Worm (Caenorhabditis elegans) whole organism, L1 larva: ENCODE data around the gene C04G6.2.

ENCODE experiments used
- C04F5.9 ChIP-seq: sonication (generic microtip); optimal IDR thresholded peaks from 2 replicates; lab custom pipeline; 2016; ENCODE audit warnings: missing genetic modification characterization, missing compliant biosample characterization
- C34B4.2 ChIP-seq: sonication (generic microtip); optimal IDR thresholded peaks from 2 replicates; lab custom pipeline; 2017; ENCODE audit warnings: mild to moderate bottlenecking, missing genetic modification characterization, missing compliant biosample characterization
- Y116A8C.19 ChIP-seq: sonication (generic microtip); optimal IDR thresholded peaks from 2 replicates; lab custom pipeline; 2016; ENCODE audit warnings: missing compliant biosample characterization, missing genetic modification characterization, borderline replicate concordance
- aha-1 ChIP-seq: fragments of 150-350 bp; optimal IDR thresholded peaks from 2 replicates; lab custom pipeline; 2014; ENCODE audit warnings: missing biosample characterization, missing genetic modification characterization
- alr-1 ChIP-seq: fragments of 200-800 bp; sonication (Bioruptor generic); optimal IDR thresholded peaks from 2 replicates; lab custom pipeline; 2018; ENCODE audit warnings: borderline replicate concordance, mild to moderate bottlenecking, missing genetic modification characterization, missing compliant biosample characterization
- ama-1 ChIP-seq: fragments of 150-350 bp; optimal IDR thresholded peaks from 2 replicates; lab custom pipeline; 2014
- blmp-1 ChIP-seq: fragments of 150-350 bp; optimal IDR thresholded peaks from 2 replicates; lab custom pipeline; 2014; ENCODE audit warnings: missing biosample characterization, missing genetic modification characterization
- ceh-63 ChIP-seq: fragments of 200-800 bp; sonication (Bioruptor generic); optimal IDR thresholded peaks from 2 replicates; lab custom pipeline; 2018; ENCODE audit warnings: mild to moderate bottlenecking, missing genetic modification characterization, missing compliant biosample characterization
- ceh-88 ChIP-seq: fragments of 200-800 bp; sonication (Bioruptor generic); IDR thresholded peaks from 2 replicates; pipeline ENCODE4 v1.3.6; 2022; ENCODE audit warnings: missing genetic modification characterization, missing compliant biosample characterization
- ces-1 ChIP-seq: fragments of 150-350 bp; optimal IDR thresholded peaks from 2 replicates; lab custom pipeline; 2014; ENCODE audit warnings: missing biosample characterization, missing genetic modification reagents, missing genetic modification characterization
- dpl-1 ChIP-seq, 3 experiments: fragments of 150-350 bp in 2 of 3; sonication (generic microtip) in 1 of 3; optimal IDR thresholded peaks; 2 replicates each; lab custom pipeline; 2014 to 2017; ENCODE audit warnings: missing biosample characterization in 3 of 3, missing genetic modification characterization in 3 of 3, missing genetic modification reagents in 3 of 3
- efl-1 ChIP-seq, 4 experiments: fragments of 150-350 bp; optimal IDR thresholded peaks in 3 of 4; peaks in 1 of 4; 1 replicate in 1 of 4; 2 replicates in 3 of 4; lab custom pipeline; 2014; ENCODE audit warnings: missing biosample characterization in 2 of 4, missing genetic modification characterization in 2 of 4, missing genetic modification reagents in 2 of 4
- ets-5 ChIP-seq: fragments of 200-800 bp; sonication (Bioruptor generic); IDR thresholded peaks from 2 replicates; pipeline ENCODE4 v1.3.6; 2022; ENCODE audit warnings: missing genetic modification characterization, missing compliant biosample characterization
- fkh-4 ChIP-seq: sonication (generic microtip); optimal IDR thresholded peaks from 2 replicates; lab custom pipeline; 2016; ENCODE audit warnings: missing compliant biosample characterization, missing genetic modification characterization, borderline replicate concordance
- fkh-8 ChIP-seq: sonication (generic microtip); optimal IDR thresholded peaks from 2 replicates; lab custom pipeline; 2016; ENCODE audit warnings: mild to moderate bottlenecking, missing genetic modification characterization, missing compliant biosample characterization
- irx-1 ChIP-seq: sonication (generic microtip); optimal IDR thresholded peaks from 2 replicates; lab custom pipeline; 2016; ENCODE audit warnings: missing genetic modification characterization, missing compliant biosample characterization
- lin-14 ChIP-seq: fragments of 200-800 bp; sonication (Bioruptor generic); optimal IDR thresholded peaks from 2 replicates; lab custom pipeline; 2018; ENCODE audit warnings: mild to moderate bottlenecking, missing genetic modification characterization, moderate library complexity, missing compliant biosample characterization
- lin-15B ChIP-seq: fragments of 150-350 bp; sonication (generic microtip); optimal IDR thresholded peaks from 3 replicates; lab custom pipeline; 2014; ENCODE audit warnings: missing biosample characterization, missing genetic modification characterization
- lin-35 ChIP-seq, 2 experiments: fragments of 150-350 bp; optimal IDR thresholded peaks; 2 replicates each; lab custom pipeline; 2014; ENCODE audit warnings: missing biosample characterization in 2 of 2, missing genetic modification characterization in 2 of 2, missing genetic modification reagents in 2 of 2
- lin-39 ChIP-seq: fragments of 150-350 bp; optimal IDR thresholded peaks from 2 replicates; lab custom pipeline; 2014; ENCODE audit warnings: missing biosample characterization, missing genetic modification reagents, missing genetic modification characterization
- lir-3 ChIP-seq: sonication (generic microtip); optimal IDR thresholded peaks from 2 replicates; lab custom pipeline; 2016; ENCODE audit warnings: mild to moderate bottlenecking, missing genetic modification characterization, moderate library complexity, missing compliant biosample characterization; ENCODE audit not compliant: poor library complexity
- mdl-1 ChIP-seq, 2 experiments: fragments of 150-350 bp; optimal IDR thresholded peaks; 2 replicates each; lab custom pipeline; 2014 to 2017; ENCODE audit warnings: missing biosample characterization in 2 of 2, missing genetic modification characterization in 2 of 2, inconsistent platforms in 1 of 2
- nhr-11 ChIP-seq: fragments of 150-350 bp; optimal IDR thresholded peaks from 2 replicates; lab custom pipeline; 2014; ENCODE audit warnings: missing biosample characterization, missing genetic modification characterization
- nhr-12 ChIP-seq: sonication (generic microtip); optimal IDR thresholded peaks from 2 replicates; lab custom pipeline; 2017; ENCODE audit warnings: missing biosample characterization, missing genetic modification characterization
- nhr-237 ChIP-seq: fragments of 150-350 bp; optimal IDR thresholded peaks from 2 replicates; lab custom pipeline; 2014; ENCODE audit warnings: missing biosample characterization, missing genetic modification characterization
- nhr-47 ChIP-seq: sonication (generic microtip); optimal IDR thresholded peaks from 2 replicates; lab custom pipeline; 2016; ENCODE audit warnings: mild to moderate bottlenecking, missing genetic modification characterization, moderate library complexity, missing compliant biosample characterization
- nhr-71 ChIP-seq: sonication (generic microtip); optimal IDR thresholded peaks from 2 replicates; lab custom pipeline; 2016; ENCODE audit warnings: mild to moderate bottlenecking, missing genetic modification characterization, moderate library complexity, missing compliant biosample characterization
- nhr-84 ChIP-seq: sonication (generic microtip); optimal IDR thresholded peaks from 2 replicates; lab custom pipeline; 2017; ENCODE audit warnings: missing biosample characterization, missing genetic modification characterization
- nhr-85 ChIP-seq: sonication (generic microtip); peaks from one replicate; lab custom pipeline; 2016; ENCODE audit warnings: missing genetic modification characterization, inconsistent platforms, missing compliant biosample characterization
- nhr-90 ChIP-seq: sonication (generic microtip); optimal IDR thresholded peaks from 2 replicates; lab custom pipeline; 2016; ENCODE audit warnings: mild to moderate bottlenecking, missing genetic modification characterization, missing compliant biosample characterization; ENCODE audit not compliant: poor library complexity
- pag-3 ChIP-seq: sonication (generic microtip); optimal IDR thresholded peaks from 2 replicates; lab custom pipeline; 2017; ENCODE audit warnings: missing genetic modification characterization, mild to moderate bottlenecking, missing compliant biosample characterization, antibody characterized with exemption, borderline replicate concordance; ENCODE audit not compliant: insufficient read depth
- pax-3 ChIP-seq: fragments of 200-800 bp; sonication (Bioruptor generic); optimal IDR thresholded peaks from 2 replicates; lab custom pipeline; 2018; ENCODE audit warnings: mild to moderate bottlenecking, missing genetic modification characterization, moderate library complexity, missing compliant biosample characterization
- skn-1 ChIP-seq: fragments of 150-350 bp; optimal IDR thresholded peaks from 2 replicates; lab custom pipeline; 2014; ENCODE audit warnings: missing biosample characterization, missing genetic modification characterization
- sup-37 ChIP-seq: fragments of 200-800 bp; sonication (Bioruptor generic); optimal IDR thresholded peaks from 2 replicates; lab custom pipeline; 2018; ENCODE audit warnings: mild to moderate bottlenecking, missing genetic modification characterization, missing compliant biosample characterization
- unc-62 ChIP-seq: fragments of 150-350 bp; optimal IDR thresholded peaks from 2 replicates; lab custom pipeline; 2014; ENCODE audit warnings: missing biosample characterization, missing genetic modification reagents, missing genetic modification characterization
- unc-86 ChIP-seq: sonication (generic microtip); optimal IDR thresholded peaks from 2 replicates; lab custom pipeline; 2016; ENCODE audit warnings: missing genetic modification characterization, missing compliant biosample characterization
- xbp-1 ChIP-seq: sonication (generic microtip); optimal IDR thresholded peaks from 2 replicates; lab custom pipeline; 2016; ENCODE audit warnings: missing genetic modification characterization, missing compliant biosample characterization
- zip-4 ChIP-seq: fragments of 200-800 bp; sonication (Bioruptor generic); optimal IDR thresholded peaks from 2 replicates; lab custom pipeline; 2018; ENCODE audit warnings: mild to moderate bottlenecking, missing genetic modification characterization, moderate library complexity, missing compliant biosample characterization
- ztf-11 ChIP-seq, 2 experiments: sonication (generic microtip); optimal IDR thresholded peaks; 2 replicates each; lab custom pipeline; 2016 to 2017; ENCODE audit warnings: missing genetic modification characterization in 2 of 2, missing biosample characterization in 1 of 2, missing compliant biosample characterization in 1 of 2
- ztf-4 ChIP-seq: fragments of 150-350 bp; optimal IDR thresholded peaks from 2 replicates; lab custom pipeline; 2014; ENCODE audit warnings: missing biosample characterization, missing genetic modification characterization

The C04G6.2 gene

ce11 chrII:5093945-5094344 is 914 bp downstream of the C04G6.2 start, which contains the start of gene C04G6.13 (continued):
- no peak for TF ChIP-seq nhr-11

- TF ChIP-seq ets-5 (GFP tag; lab: Robert Waterston, UW) (no peak), nhr-12 (no peak), zip-4 (no peak), Y116A8C.19 (tag; lab: Kevin White, UChicago) (no peak), fkh-8 (tag; lab: Kevin White, UChicago) (no peak), nhr-90 (tag; lab: Kevin White, UChicago) (no peak), lin-35 (GFP tag; optimal IDR thresholded peaks at IDR 0.05; lab: Kevin White, UChicago) (no peak)
These were observed 6.0 kb downstream of the C04G6.2 start for ce11 chrII:5099034-5099433.

ce11 chrII:5099649-5100048 is 6.6 kb downstream of the C04G6.2 start, which contains the start of gene C04G6.6:
Gene C04G6.6, minus strand, starts transcription at chrII:5099749.
- TF ChIP-seq lin-15B (tag; lab: Kevin White, UChicago), result no peak
- TF ChIP-seq lir-3, result no peak
- TF ChIP-seq ztf-4, result no peak
- TF ChIP-seq sup-37, result no peak
- TF ChIP-seq C04F5.9 (tag; lab: Kevin White, UChicago), result no peak
- no peak for TF ChIP-seq blmp-1 (tag; lab: Kevin White, UChicago)
- TF ChIP-seq ces-1, result no peak
- TF ChIP-seq ceh-88 (GFP tag; lab: Robert Waterston, UW), result no peak
- no peak for TF ChIP-seq pag-3 (tag; lab: Kevin White, UChicago)
- TF ChIP-seq nhr-237 (tag; lab: Kevin White, UChicago), result no peak
- TF ChIP-seq lin-39 (tag; lab: Kevin White, UChicago), result no peak
- TF ChIP-seq C34B4.2 (tag; lab: Kevin White, UChicago), result no peak
- TF ChIP-seq nhr-84, result no peak
- TF ChIP-seq skn-1 (tag; lab: Kevin White, UChicago), result no peak
- no peak for TF ChIP-seq zip-4
- no peak for TF ChIP-seq nhr-11

ce11 chrII:5101701-5102100 is 8.7 kb downstream of the C04G6.2 start, which contains the start of the genes idpb-3 and idpb-1:
Gene idpb-3, minus strand, starts transcription at chrII:5101801.
Gene idpb-1, plus strand, starts transcription at chrII:5101984.
- no peak for TF ChIP-seq ztf-11 (tag; optimal IDR thresholded peaks at IDR 0.05; lab: Kevin White, UChicago)
- no peak for TF ChIP-seq efl-1 (optimal IDR thresholded peaks at IDR 0.05; lab: Kevin White, UChicago)
- peak in 1 of 2 experiments; percentile 53 for TF ChIP-seq efl-1 (GFP tag; optimal IDR thresholded peaks at IDR 0.05 in 1 of 2; lab: Kevin White, UChicago)

ce11 chrII:5103189-5103588 is 10.2 kb downstream of the C04G6.2 start:
- TF ChIP-seq nhr-85 (tag; lab: Kevin White, UChicago) (peak; percentile 81), lin-14 (GFP tag; lab: Kevin White, UChicago) (peak; percentile 62), unc-86 (tag; lab: Kevin White, UChicago) (no peak), efl-1 (optimal IDR thresholded peaks at IDR 0.05; lab: Kevin White, UChicago) (no peak), efl-1 (GFP tag; optimal IDR thresholded peaks at IDR 0.05 in 1 of 2; lab: Kevin White, UChicago) (no peak), nhr-47 (tag; lab: Kevin White, UChicago) (no peak), mdl-1 (tag; optimal IDR thresholded peaks at IDR 0.05; lab: Kevin White, UChicago) (no peak), sup-37 (no peak), xbp-1 (tag; lab: Kevin White, UChicago) (no peak), pax-3 (tag; lab: Kevin White, UChicago) (no peak), unc-62 (GFP tag; lab: Kevin White, UChicago) (no peak), ceh-63 (no peak), C04F5.9 (tag; lab: Kevin White, UChicago) (no peak), skn-1 (tag; lab: Kevin White, UChicago) (no peak), irx-1 (no peak), ama-1 (no peak), aha-1 (tag; lab: Kevin White, UChicago) (no peak), blmp-1 (tag; lab: Kevin White, UChicago) (peak; percentile 48), dpl-1 (GFP tag; optimal IDR thresholded peaks at IDR 0.05; lab: Kevin White, UChicago) (peak in 1 of 3 experiments; percentile 6), fkh-4 (no peak), alr-1 (no peak), nhr-71 (no peak), C34B4.2 (tag; lab: Kevin White, UChicago) (no peak)
- TF ChIP-seq, all 84 proteins: peak for 4
